Fruit fly (Drosophila melanogaster) whole organism, prepupa: ENCODE data around the gene CG11504.

Source experiments
- Blimp-1 ChIP-seq: fragments of 200-800 bp; sonication (Bioruptor generic); optimal IDR thresholded peaks from 3 replicates; lab custom pipeline; 2017; ENCODE audit warnings: missing biosample characterization, missing genetic modification characterization, mild to moderate bottlenecking, moderate library complexity, missing genetic modification reagents
- CG10669 ChIP-seq: fragments of 200-800 bp; sonication (Bioruptor generic); optimal IDR thresholded peaks from 3 replicates; lab custom pipeline; 2018; ENCODE audit warnings: missing biosample characterization, mild to moderate bottlenecking, missing genetic modification characterization, moderate library complexity
- CG11294 ChIP-seq: fragments of 200-800 bp; sonication (Bioruptor generic); IDR thresholded peaks from 2 replicates; pipeline ENCODE4 v1.3.6; 2022; ENCODE audit warnings: missing biosample characterization, missing genetic modification characterization
- CG11902 ChIP-seq: fragments of 200-800 bp; sonication (Bioruptor generic); optimal IDR thresholded peaks from 3 replicates; lab custom pipeline; 2016; ENCODE audit warnings: missing biosample characterization, missing genetic modification characterization
- CG1621 ChIP-seq: fragments of 200-800 bp; sonication (Bioruptor generic); optimal IDR thresholded peaks from 3 replicates; lab custom pipeline; 2018; ENCODE audit warnings: missing biosample characterization, mild to moderate bottlenecking, missing genetic modification characterization
- CG3032 ChIP-seq: fragments of 200-800 bp; optimal IDR thresholded peaks from 2 replicates; lab custom pipeline; 2019; ENCODE audit warnings: missing biosample characterization, mild to moderate bottlenecking, missing genetic modification characterization, moderate library complexity
- CG31627 ChIP-seq: fragments of 200-800 bp; sonication (Bioruptor generic); optimal IDR thresholded peaks from 3 replicates; lab custom pipeline; 2016; ENCODE audit warnings: missing biosample characterization, missing genetic modification characterization
- CG32006 ChIP-seq: fragments of 200-800 bp; sonication (Bioruptor generic); optimal IDR thresholded peaks from 3 replicates; lab custom pipeline; 2017; ENCODE audit warnings: missing biosample characterization, mild to moderate bottlenecking, missing genetic modification characterization
- CG34406 ChIP-seq: fragments of 200-800 bp; sonication (Bioruptor generic); optimal IDR thresholded peaks from 3 replicates; lab custom pipeline; 2016; ENCODE audit warnings: missing biosample characterization, missing genetic modification characterization
- CG3919 ChIP-seq: fragments of 200-800 bp; sonication (Bioruptor generic); optimal IDR thresholded peaks from 3 replicates; lab custom pipeline; 2016; ENCODE audit warnings: missing biosample characterization, missing genetic modification characterization
- CG4318 ChIP-seq: fragments of 200-800 bp; sonication (Bioruptor generic); optimal IDR thresholded peaks from 3 replicates; lab custom pipeline; 2017; ENCODE audit warnings: missing biosample characterization, mild to moderate bottlenecking, missing genetic modification characterization
- CG6792 ChIP-seq: fragments of 200-800 bp; sonication (Bioruptor generic); optimal IDR thresholded peaks from 3 replicates; lab custom pipeline; 2016; ENCODE audit warnings: missing biosample characterization, missing genetic modification characterization
- CG6854 ChIP-seq: fragments of 200-800 bp; sonication (Bioruptor generic); optimal IDR thresholded peaks from 2 replicates; lab custom pipeline; 2017; ENCODE audit warnings: missing biosample characterization, mild to moderate bottlenecking, missing genetic modification characterization
- CG8119 ChIP-seq: fragments of 200-800 bp; sonication (Bioruptor generic); IDR thresholded peaks from 3 replicates; pipeline ENCODE4 v1.3.6; 2022; ENCODE audit warnings: missing biosample characterization, missing genetic modification characterization
- CG8319 ChIP-seq: fragments of 200-800 bp; sonication (Bioruptor generic); optimal IDR thresholded peaks from 3 replicates; lab custom pipeline; 2016; ENCODE audit warnings: missing biosample characterization, missing genetic modification characterization
- Eip78C ChIP-seq: fragments of 200-800 bp; sonication (Bioruptor generic); peaks from one replicate; lab custom pipeline; 2016; ENCODE audit warnings: missing biosample characterization, missing genetic modification characterization
- Eip93F ChIP-seq: fragments of 200-800 bp; sonication (Bioruptor generic); optimal IDR thresholded peaks from 2 replicates; lab custom pipeline; 2016; ENCODE audit warnings: missing biosample characterization, mild to moderate bottlenecking, missing genetic modification characterization
- Ets96B ChIP-seq: fragments of 200-800 bp; optimal IDR thresholded peaks from 2 replicates; lab custom pipeline; 2019; ENCODE audit warnings: missing biosample characterization, mild to moderate bottlenecking, missing genetic modification characterization, moderate library complexity
- Gug ChIP-seq: fragments of 200-800 bp; sonication (Bioruptor generic); IDR thresholded peaks from 2 replicates; pipeline ENCODE4 v1.3.6; 2022; ENCODE audit warnings: missing biosample characterization, missing genetic modification characterization
- Hr38 ChIP-seq: sonication (Bioruptor generic); optimal IDR thresholded peaks from 2 replicates; lab custom pipeline; 2016; ENCODE audit warnings: missing biosample characterization, missing genetic modification characterization
- Hr39 ChIP-seq: fragments of 200-800 bp; sonication (Bioruptor generic); optimal IDR thresholded peaks from 2 replicates; lab custom pipeline; 2016; ENCODE audit warnings: missing biosample characterization, missing genetic modification characterization
- Hr4 ChIP-seq: fragments of 200-800 bp; sonication (Bioruptor generic); optimal IDR thresholded peaks from 3 replicates; lab custom pipeline; 2016; ENCODE audit warnings: missing biosample characterization, missing genetic modification characterization
- Lpt ChIP-seq: fragments of 200-800 bp; sonication (Bioruptor generic); optimal IDR thresholded peaks from 3 replicates; lab custom pipeline; 2016; ENCODE audit warnings: missing biosample characterization, missing genetic modification characterization
- Met ChIP-seq: fragments of 200-800 bp; sonication (Bioruptor generic); optimal IDR thresholded peaks from 3 replicates; lab custom pipeline; 2016; ENCODE audit warnings: missing biosample characterization, missing genetic modification characterization
- Smox ChIP-seq: fragments of 200-800 bp; sonication (Bioruptor generic); optimal IDR thresholded peaks from 3 replicates; lab custom pipeline; 2016; ENCODE audit warnings: missing biosample characterization, missing genetic modification characterization
- Sox102F ChIP-seq: fragments of 200-800 bp; sonication (Bioruptor generic); optimal IDR thresholded peaks from 2 replicates; lab custom pipeline; 2016; ENCODE audit warnings: missing biosample characterization, mild to moderate bottlenecking, missing genetic modification characterization
- Sox14 ChIP-seq: fragments of 200-800 bp; sonication (Bioruptor generic); optimal IDR thresholded peaks from 3 replicates; lab custom pipeline; 2016; ENCODE audit warnings: missing biosample characterization, missing genetic modification characterization
- Sox15 ChIP-seq: fragments of 200-800 bp; sonication (Bioruptor generic); optimal IDR thresholded peaks from 3 replicates; lab custom pipeline; 2016; ENCODE audit warnings: missing biosample characterization, missing genetic modification characterization
- achi ChIP-seq: fragments of 200-800 bp; sonication (Bioruptor generic); optimal IDR thresholded peaks from 3 replicates; lab custom pipeline; 2016; ENCODE audit warnings: missing biosample characterization, missing genetic modification characterization
- acj6 ChIP-seq: fragments of 200-800 bp; sonication (Bioruptor generic); optimal IDR thresholded peaks from 3 replicates; lab custom pipeline; 2016; ENCODE audit warnings: missing biosample characterization, missing genetic modification characterization
- dac ChIP-seq: fragments of 200-800 bp; sonication (Bioruptor generic); optimal IDR thresholded peaks from 2 replicates; lab custom pipeline; 2017; ENCODE audit warnings: missing biosample characterization, mild to moderate bottlenecking, missing genetic modification characterization
- dsx ChIP-seq: fragments of 200-800 bp; optimal IDR thresholded peaks from 3 replicates; lab custom pipeline; 2019; ENCODE audit warnings: missing biosample characterization, mild to moderate bottlenecking, missing genetic modification characterization, moderate library complexity; ENCODE audit not compliant: poor library complexity, severe bottlenecking
- esn ChIP-seq: fragments of 200-800 bp; sonication (Bioruptor generic); optimal IDR thresholded peaks from 2 replicates; lab custom pipeline; 2016; ENCODE audit warnings: missing biosample characterization, mild to moderate bottlenecking, missing genetic modification characterization, moderate library complexity
- fd59A ChIP-seq: fragments of 200-800 bp; sonication (Bioruptor generic); optimal IDR thresholded peaks from 2 replicates; lab custom pipeline; 2017; ENCODE audit warnings: missing biosample characterization, mild to moderate bottlenecking, missing genetic modification characterization, missing genetic modification reagents
- fd85E ChIP-seq: fragments of 200-800 bp; sonication (Bioruptor generic); optimal IDR thresholded peaks from 3 replicates; lab custom pipeline; 2016; ENCODE audit warnings: missing biosample characterization, missing genetic modification characterization
- fkh ChIP-seq: fragments of 200-800 bp; sonication (Bioruptor generic); optimal IDR thresholded peaks from 3 replicates; lab custom pipeline; 2017; ENCODE audit warnings: missing biosample characterization, mild to moderate bottlenecking, missing genetic modification characterization, moderate library complexity
- lz ChIP-seq: fragments of 200-800 bp; sonication (Bioruptor generic); optimal IDR thresholded peaks from 3 replicates; lab custom pipeline; 2016; ENCODE audit warnings: missing biosample characterization, missing genetic modification characterization
- net ChIP-seq: fragments of 200-800 bp; sonication (Bioruptor generic); optimal IDR thresholded peaks from 3 replicates; lab custom pipeline; 2016; ENCODE audit warnings: missing biosample characterization, missing genetic modification characterization
- pdm3 ChIP-seq: fragments of 200-800 bp; sonication (Bioruptor generic); optimal IDR thresholded peaks from 3 replicates; lab custom pipeline; 2016; ENCODE audit warnings: missing biosample characterization, missing genetic modification characterization
- salr ChIP-seq, 2 experiments: fragments of 200-800 bp; sonication (Bioruptor generic); optimal IDR thresholded peaks; 3 replicates each; lab custom pipeline; 2016 to 2018; ENCODE audit warnings: missing biosample characterization in 2 of 2, missing genetic modification characterization in 2 of 2, mild to moderate bottlenecking in 1 of 2
- ss ChIP-seq, 2 experiments: fragments of 200-800 bp; sonication (Bioruptor generic); optimal IDR thresholded peaks; 2 replicates in 1 of 2; 3 replicates in 1 of 2; lab custom pipeline; 2017 to 2018; ENCODE audit warnings: mild to moderate bottlenecking in 2 of 2, missing biosample characterization in 2 of 2, missing genetic modification characterization in 2 of 2, moderate library complexity in 1 of 2
- svp ChIP-seq: fragments of 200-800 bp; sonication (Bioruptor generic); peaks from one replicate; lab custom pipeline; 2016; ENCODE audit warnings: missing biosample characterization, missing genetic modification characterization
- topi ChIP-seq: fragments of 200-800 bp; sonication (Bioruptor generic); optimal IDR thresholded peaks from 3 replicates; lab custom pipeline; 2016; ENCODE audit warnings: missing biosample characterization, missing genetic modification characterization

Gene CG11504

dm6 chr3R:30038628-30039027 lies 40.9 kb downstream of the CG11504 start, which contains the start of gene janB:
Gene janB, minus strand, starts transcription at chr3R:30038728.
- TF ChIP-seq ss (GFP tag; optimal IDR thresholded peaks at IDR 0.05; lab: Kevin White, UChicago) (no peak), fkh (GFP tag; lab: Kevin White, UChicago) (no peak), dac (no peak), Sox14 (GFP tag; lab: Kevin White, UChicago) (no peak), Hr39 (no peak), CG4318 (GFP tag; lab: Kevin White, UChicago) (no peak), net (GFP tag; lab: Kevin White, UChicago) (no peak), CG8119 (GFP tag; lab: Robert Waterston, UW) (no peak), acj6 (GFP tag; lab: Kevin White, UChicago) (no peak), CG32006 (GFP tag; lab: Kevin White, UChicago) (no peak), salr (GFP tag; optimal IDR thresholded peaks at IDR 0.05; lab: Kevin White, UChicago) (no peak), esn (GFP tag; lab: Kevin White, UChicago) (no peak), Blimp-1 (GFP tag; lab: Kevin White, UChicago) (no peak), CG6792 (no peak), Hr38 (no peak), CG8319 (GFP tag; lab: Kevin White, UChicago) (no peak), Eip93F (GFP tag; lab: Kevin White, UChicago) (no peak)

- TF ChIP-seq CG3032 (tag; lab: Kevin White, UChicago) (peak; percentile 18), esn (GFP tag; lab: Kevin White, UChicago) (peak; percentile 45), dsx (peak; percentile 91), CG11294 (no peak)
Measured at dm6 chr3R:30039494-30039893, 41.8 kb downstream of the CG11504 start, which contains the start of the genes janA, Sry-alpha and Sry-beta. Gene janA, minus strand, starts transcription at chr3R:30039533. Gene Sry-alpha, plus strand, starts transcription at chr3R:30039719. Gene Sry-beta, plus strand, starts transcription at chr3R:30039719.

- TF ChIP-seq Met (GFP tag; lab: Kevin White, UChicago): no peak
- TF ChIP-seq Hr39: no peak
- TF ChIP-seq topi (GFP tag; lab: Kevin White, UChicago): no peak
- TF ChIP-seq Lpt: no peak
- no peak for TF ChIP-seq Gug
- no peak for TF ChIP-seq lz (GFP tag; lab: Kevin White, UChicago)
- no peak for TF ChIP-seq CG10669 (GFP tag; lab: Kevin White, UChicago)
- no peak for TF ChIP-seq CG6854
- no peak for TF ChIP-seq CG34406 (GFP tag; lab: Kevin White, UChicago)
- no peak for TF ChIP-seq fd59A (GFP tag; lab: Kevin White, UChicago)
- TF ChIP-seq Blimp-1 (GFP tag; lab: Kevin White, UChicago): no peak
- TF ChIP-seq Sox15 (GFP tag; lab: Kevin White, UChicago): no peak
- TF ChIP-seq svp (GFP tag; lab: Kevin White, UChicago): no peak
- TF ChIP-seq salr (GFP tag; optimal IDR thresholded peaks at IDR 0.05; lab: Kevin White, UChicago): no peak
- no peak for TF ChIP-seq CG1621 (tag; lab: Kevin White, UChicago)
Measured at dm6 chr3R:30040879-30041278, 43.2 kb downstream of the CG11504 start.

dm6 chr3R:30043139-30043744 lies 45.5 kb downstream of the CG11504 start, which contains the start of gene Sry-delta:
Gene Sry-delta, plus strand, starts transcription at chr3R:30043341.
- TF ChIP-seq CG11294: no peak
- TF ChIP-seq Hr4: no peak
- no peak for TF ChIP-seq pdm3 (GFP tag; lab: Kevin White, UChicago)
- no peak for TF ChIP-seq CG8319 (GFP tag; lab: Kevin White, UChicago)
- no peak for TF ChIP-seq Hr38
- TF ChIP-seq net (GFP tag; lab: Kevin White, UChicago): no peak
- peak; percentile 57 for TF ChIP-seq CG6854
- TF ChIP-seq svp (GFP tag; lab: Kevin White, UChicago): no peak
- TF ChIP-seq Ets96B (tag; lab: Kevin White, UChicago): no peak
- TF ChIP-seq dsx: peak; percentile 41
- peak; percentile 79 for TF ChIP-seq esn (GFP tag; lab: Kevin White, UChicago)
- TF ChIP-seq CG3919: no peak
- no peak for TF ChIP-seq fd85E (GFP tag; lab: Kevin White, UChicago)
- no peak for TF ChIP-seq CG8119 (GFP tag; lab: Robert Waterston, UW)
- peak; percentile 39 for TF ChIP-seq Sox15 (GFP tag; lab: Kevin White, UChicago)
- peak in 1 of 2 experiments; percentile 46 for TF ChIP-seq salr (GFP tag; optimal IDR thresholded peaks at IDR 0.05; lab: Kevin White, UChicago)
- TF ChIP-seq dac: no peak
- peak; percentile 21 for TF ChIP-seq Eip78C (GFP tag; lab: Kevin White, UChicago)
- peak; percentile 68 for TF ChIP-seq CG3032 (tag; lab: Kevin White, UChicago)
- no peak for TF ChIP-seq acj6 (GFP tag; lab: Kevin White, UChicago)
- TF ChIP-seq Sox102F: no peak
- no peak for TF ChIP-seq Smox (GFP tag; lab: Kevin White, UChicago)
- TF ChIP-seq CG11902 (GFP tag; lab: Kevin White, UChicago): no peak
- no peak for TF ChIP-seq CG10669 (GFP tag; lab: Kevin White, UChicago)
- no peak for TF ChIP-seq achi (GFP tag; lab: Kevin White, UChicago)
- no peak for TF ChIP-seq topi (GFP tag; lab: Kevin White, UChicago)
- peak; percentile 84 for TF ChIP-seq CG31627 (GFP tag; lab: Kevin White, UChicago)
